Fruit fly (Drosophila melanogaster): ENCODE data around the gene Mst98Cb.

- no peak for TF ChIP-seq kay (GFP tag; ENCODE audit: borderline replicate concordance)
- TF ChIP-seq CG5204 (GFP tag; optimal IDR thresholded peaks at IDR 0.05), result no peak
- no peak for TF ChIP-seq CG14711 (tag; optimal IDR thresholded peaks at IDR 0.05)
- TF ChIP-seq CG33017 (tag; optimal IDR thresholded peaks at IDR 0.05), result no peak
- TF ChIP-seq CG12768 (GFP tag; optimal IDR thresholded peaks at IDR 0.05), result no peak
- no peak for TF ChIP-seq CG1620 (GFP tag; optimal IDR thresholded peaks at IDR 0.05)
- TF ChIP-seq CG7101 (tag; optimal IDR thresholded peaks at IDR 0.05), result no peak
- TF ChIP-seq toe (GFP tag; optimal IDR thresholded peaks at IDR 0.05), result no peak
These were observed 48.0 kb downstream of the Mst98Cb start for dm6 chr3R:28340606-28340999.
